Worm (Caenorhabditis elegans): ENCODE data around the gene msd-2.

- TF ChIP-seq him-1 (tag; optimal IDR thresholded peaks at IDR 0.05) (no peak), W03F9.2 (tag; optimal IDR thresholded peaks at IDR 0.05) (no peak)
Measured at ce11 chrIV:10066456-10066855, 37.6 kb downstream of the msd-2 start.
